Fruit fly (Drosophila melanogaster): ENCODE measurements around the gene Smn.
A peak's percentile ranks its signal among the peaks of the same experiment; 100 is the strongest.

Smn gene

DNA sequence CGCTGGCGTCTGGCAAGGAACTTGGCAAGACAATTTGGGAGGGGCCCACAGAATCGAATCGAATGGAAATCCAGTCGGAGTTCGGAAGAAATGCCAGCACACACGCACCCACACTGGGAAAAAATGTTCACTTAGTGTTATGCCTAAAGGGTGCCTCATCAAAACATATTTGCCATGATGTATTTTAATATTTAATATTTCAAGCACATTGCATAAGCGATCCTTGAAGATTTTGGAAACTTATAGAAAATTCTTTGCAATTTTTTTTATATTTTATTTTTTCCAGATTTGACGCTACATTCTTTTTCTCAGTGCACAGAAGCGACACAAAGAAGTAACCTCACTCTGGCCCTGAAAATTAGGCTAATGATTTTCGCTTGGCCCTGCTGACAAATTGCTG lies 15.3 kb downstream of the Smn start (continued):
- TF ChIP-seq bsh (GFP tag; optimal IDR thresholded peaks at IDR 0.05) (peak in 1 of 2 experiments; percentile 35), Tbp (GFP tag; optimal IDR thresholded peaks at IDR 0.05) (no peak), CG10979 (tag; optimal IDR thresholded peaks at IDR 0.05) (peak; percentile 43), Adf1 (GFP tag; IDR thresholded peaks at IDR 0.05) (no peak), CG11695 (GFP tag; IDR thresholded peaks at IDR 0.05) (no peak), ERR (GFP tag; optimal IDR thresholded peaks at IDR 0.05) (no peak), CG8924 (tag; optimal IDR thresholded peaks at IDR 0.05) (no peak), CG7556 (GFP tag; optimal IDR thresholded peaks at IDR 0.05) (no peak), nmo (GFP tag; optimal IDR thresholded peaks at IDR 0.05) (peak; percentile 13), cad (GFP tag; optimal IDR thresholded peaks at IDR 0.05) (no peak), Hand (GFP tag; optimal IDR thresholded peaks at IDR 0.05) (no peak), gem (tag; optimal IDR thresholded peaks at IDR 0.05) (peak; percentile 30), Xbp1 (GFP tag; optimal IDR thresholded peaks at IDR 0.05) (peak; percentile 14), knrl (GFP tag; IDR thresholded peaks at IDR 0.05; ENCODE audit: partially characterized antibody) (no peak), nom (GFP tag; optimal IDR thresholded peaks at IDR 0.05) (no peak), row (GFP tag; IDR thresholded peaks at IDR 0.05) (peak; percentile 49), H2.0 (GFP tag; IDR thresholded peaks at IDR 0.05) (0 out of 2 replicates have a peak, but pooled peaks have one; percentile 11), Med (GFP tag) (peak; percentile 70), CG32532 (GFP tag; IDR thresholded peaks at IDR 0.05) (no peak), CG8944 (GFP tag; optimal IDR thresholded peaks at IDR 0.05) (no peak), sug (tag; optimal IDR thresholded peaks at IDR 0.05) (no peak), lmd (GFP tag; IDR thresholded peaks at IDR 0.05) (peak; percentile 32; the same call in 1 of the 2 replicates), sens (GFP tag) (peak; percentile 68), CG6765 (GFP tag; optimal IDR thresholded peaks at IDR 0.05) (no peak), Hsf (GFP tag; optimal IDR thresholded peaks at IDR 0.05) (peak; percentile 12), CG18011 (GFP tag; optimal IDR thresholded peaks at IDR 0.05) (no peak), lola (GFP tag; optimal IDR thresholded peaks at IDR 0.05) (peak in 1 of 3 experiments; percentile 21), Xrp1 (GFP tag; IDR thresholded peaks at IDR 0.05) (peak; percentile 51; the same call in 1 of the 2 replicates), Ptx1 (GFP tag; IDR thresholded peaks at IDR 0.05) (peak; percentile 23; the same call in 1 of the 2 replicates), NC2β (GFP tag; optimal IDR thresholded peaks at IDR 0.05) (no peak), CoRest (tag; optimal IDR thresholded peaks at IDR 0.05) (peak; percentile 17), ham (GFP tag; IDR thresholded peaks at IDR 0.05) (no peak), Gug (GFP tag; IDR thresholded peaks at IDR 0.05) (no peak), hkb (optimal IDR thresholded peaks at IDR 0.05) (no peak), hkb (GFP tag; IDR thresholded peaks at IDR 0.05) (peak; percentile 49; the same call in 1 of the 2 replicates), Blimp-1 (GFP tag; optimal IDR thresholded peaks at IDR 0.05) (peak; percentile 19), lilli (GFP tag; optimal IDR thresholded peaks at IDR 0.05) (no peak), CG1024 (GFP tag; IDR thresholded peaks at IDR 0.05) (no peak), Mad (GFP tag; optimal IDR thresholded peaks at IDR 0.05) (no peak), CG2712 (tag; optimal IDR thresholded peaks at IDR 0.05) (peak; percentile 39), CG4820 (GFP tag; optimal IDR thresholded peaks at IDR 0.05) (peak; percentile 14), Sox102F (GFP tag; optimal IDR thresholded peaks at IDR 0.05) (peak; percentile 42), Ada2b (GFP tag; IDR thresholded peaks at IDR 0.05) (0 out of 2 replicates have a peak, but pooled peaks have one; percentile 15), CG9727 (GFP tag; optimal IDR thresholded peaks at IDR 0.05) (peak; percentile 11), al (GFP tag; IDR thresholded peaks at IDR 0.05) (no peak), corto (GFP tag; optimal IDR thresholded peaks at IDR 0.05) (no peak), MESR4 (GFP tag; optimal IDR thresholded peaks at IDR 0.05) (no peak), psq (GFP tag; optimal IDR thresholded peaks at IDR 0.05) (no peak), CG4854 (GFP tag; optimal IDR thresholded peaks at IDR 0.05) (no peak), sc (optimal IDR thresholded peaks at IDR 0.05) (no peak), sc (GFP tag; optimal IDR thresholded peaks at IDR 0.05) (no peak), hth (optimal IDR thresholded peaks at IDR 0.05) (no peak)

Data from whole organism, embryonic.